Worm (Caenorhabditis elegans): ENCODE results near the gene str-134.

ce11 chrV:728822-729493, 14.5 kb upstream of the str-134 start:
- no peak for TF ChIP-seq gmeb-1 (tag; optimal IDR thresholded peaks at IDR 0.05)
- no peak for TF ChIP-seq elt-3 (tag; optimal IDR thresholded peaks at IDR 0.05)
- TF ChIP-seq zag-1 (tag; optimal IDR thresholded peaks at IDR 0.05), result no peak

Data from whole organism, L2 larva.